Worm (Caenorhabditis elegans): Measurements from ENCODE around the gene ZK418.6.

Gene ZK418.6

ce11 chrIII:7030044-7030804 lies 48.4 kb downstream of the ZK418.6 start:
- peak; percentile 76; the same call in 1 of the 2 replicates for TF ChIP-seq tab-1 (GFP tag; IDR thresholded peaks at IDR 0.05)
- no peak for TF ChIP-seq cog-1 (tag; optimal IDR thresholded peaks at IDR 0.05)
- TF ChIP-seq med-1 (GFP tag; optimal IDR thresholded peaks at IDR 0.05; ENCODE audit: insufficient read depth) = no peak
- peak; percentile 55; the same call in 1 of the 2 replicates for TF ChIP-seq T22C8.4 (GFP tag; IDR thresholded peaks at IDR 0.05)
- 0 out of 2 replicates have a peak, but pooled peaks have one; percentile 31 for TF ChIP-seq ref-1 (GFP tag; conservative IDR thresholded peaks at IDR 0.05)
- TF ChIP-seq flt-1 (GFP tag; IDR thresholded peaks at IDR 0.05) = peak; percentile 80
- peak; percentile 38; the same call in 1 of the 2 replicates for TF ChIP-seq ztf-29 (GFP tag; IDR thresholded peaks at IDR 0.05)
- TF ChIP-seq klf-2 (GFP tag; conservative IDR thresholded peaks at IDR 0.05) = no peak
- TF ChIP-seq ztf-23 (GFP tag; IDR thresholded peaks at IDR 0.05) = 0 out of 2 replicates have a peak, but pooled peaks have one; percentile 11

- TF ChIP-seq med-1 (GFP tag; optimal IDR thresholded peaks at IDR 0.05; ENCODE audit: insufficient read depth) = no peak
- TF ChIP-seq ztf-29 (GFP tag; IDR thresholded peaks at IDR 0.05) = no peak
- no peak for TF ChIP-seq T22C8.4 (GFP tag; IDR thresholded peaks at IDR 0.05)
- no peak for TF ChIP-seq cog-1 (tag; optimal IDR thresholded peaks at IDR 0.05)
- TF ChIP-seq tab-1 (GFP tag; IDR thresholded peaks at IDR 0.05) = no peak
- no peak for TF ChIP-seq ztf-23 (GFP tag; IDR thresholded peaks at IDR 0.05)
- no peak for TF ChIP-seq klf-2 (GFP tag; conservative IDR thresholded peaks at IDR 0.05)
- no peak for TF ChIP-seq ref-1 (GFP tag; conservative IDR thresholded peaks at IDR 0.05)
- no peak for TF ChIP-seq flt-1 (GFP tag; IDR thresholded peaks at IDR 0.05)
Measured at ce11 chrIII:7029105-7029504, 49.5 kb downstream of the ZK418.6 start, which contains the start of gene cyk-1. TSS of gene cyk-1 (minus strand) at chrIII:7029205.

All from whole organism, midembryonic.